Fruit fly (Drosophila melanogaster): ENCODE measurements around the gene TBC1D5.

DNA sequence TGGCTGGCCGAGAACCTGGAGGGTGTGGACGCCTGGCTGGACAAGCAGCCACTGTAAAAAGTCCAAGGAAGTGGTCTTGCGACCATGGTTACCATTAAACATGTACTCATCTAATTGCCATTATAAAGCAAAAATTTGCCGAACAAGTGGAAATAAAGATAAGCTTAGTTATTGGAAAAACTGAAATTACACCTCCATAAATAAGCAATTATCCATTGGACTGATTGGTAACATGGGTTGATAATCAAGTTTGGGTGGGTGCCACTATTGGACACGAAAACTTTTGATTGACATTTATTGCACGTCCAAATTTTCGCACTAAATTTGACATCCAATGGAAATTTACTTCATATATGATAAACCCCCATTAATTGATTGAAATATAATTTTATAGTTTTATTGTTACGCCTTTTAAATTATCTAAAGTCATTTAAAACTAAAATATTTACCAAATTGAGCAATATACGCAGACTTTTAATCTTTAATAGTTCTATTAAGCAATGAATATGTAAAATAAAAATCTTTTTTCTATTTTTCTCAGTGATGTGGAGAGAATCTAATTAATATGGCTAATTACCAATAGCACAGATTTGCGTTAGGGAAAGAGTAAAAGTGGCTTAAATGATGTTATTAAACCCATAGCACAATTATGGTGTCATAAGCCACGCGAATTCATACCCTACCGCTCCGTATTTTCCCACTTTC, 26.5 kb upstream of the TBC1D5 start, which contains the start of gene CG8774:
- TF ChIP-seq CG13296 (GFP tag; optimal IDR thresholded peaks at IDR 0.05): no peak
- TF ChIP-seq CG12299 (tag; optimal IDR thresholded peaks at IDR 0.05): no peak
- no peak for TF ChIP-seq Rfx (GFP tag; IDR thresholded peaks at IDR 0.05)
- no peak for TF ChIP-seq gfzf (GFP tag; optimal IDR thresholded peaks at IDR 0.05)
- TF ChIP-seq al (GFP tag; IDR thresholded peaks at IDR 0.05): no peak
- no peak for TF ChIP-seq grn (GFP tag; optimal IDR thresholded peaks at IDR 0.05)
- no peak for TF ChIP-seq lov (optimal IDR thresholded peaks at IDR 0.05)
- TF ChIP-seq lov (GFP tag; IDR thresholded peaks at IDR 0.05): no peak

Data from whole organism, embryonic.